Fruit fly (Drosophila melanogaster) whole organism, wandering third instar larva: ENCODE data around the gene loaf.
A peak's percentile ranks its signal among the peaks of the same experiment; 100 is the strongest.

Source experiments
- CG32264 ChIP-seq: fragments of 200-800 bp; sonication (Bioruptor generic); optimal IDR thresholded peaks from 2 replicates; lab custom pipeline; 2016; ENCODE audit warnings: missing biosample characterization, missing genetic modification characterization
- CG9705 ChIP-seq: fragments of 200-800 bp; sonication (Bioruptor generic); optimal IDR thresholded peaks from 2 replicates; lab custom pipeline; 2018; ENCODE audit warnings: missing biosample characterization, mild to moderate bottlenecking, missing genetic modification characterization
- CrebA ChIP-seq: fragments of 200-800 bp; sonication (Bioruptor generic); optimal IDR thresholded peaks from 2 replicates; lab custom pipeline; 2016; ENCODE audit warnings: missing biosample characterization, mild to moderate bottlenecking, missing genetic modification characterization, borderline replicate concordance
- Dfd ChIP-seq: fragments of >200 bp; optimal IDR thresholded peaks from 2 replicates; lab custom pipeline; 2017; ENCODE audit warnings: missing biosample characterization, missing genetic modification characterization
- Dif ChIP-seq: fragments of 200-275, 200-300 bp; sonication (Bioruptor generic); optimal IDR thresholded peaks from 2 replicates; lab custom pipeline; 2018; ENCODE audit warnings: missing biosample characterization, missing genetic modification characterization; ENCODE audit not compliant: partially characterized antibody
- GATAd ChIP-seq: sonication (Bioruptor generic); optimal IDR thresholded peaks from 2 replicates; lab custom pipeline; 2016; ENCODE audit warnings: missing biosample characterization, missing genetic modification characterization
- HLH106 ChIP-seq: fragments of 200-800 bp; optimal IDR thresholded peaks from 3 replicates; lab custom pipeline; 2019; ENCODE audit warnings: missing biosample characterization, mild to moderate bottlenecking, missing genetic modification characterization, moderate library complexity
- Hnf4 ChIP-seq: fragments of 200-800 bp; sonication (Bioruptor generic); optimal IDR thresholded peaks from 2 replicates; lab custom pipeline; 2016; ENCODE audit warnings: missing biosample characterization, mild to moderate bottlenecking, missing genetic modification characterization
- Hr78 ChIP-seq: fragments of >200 bp; optimal IDR thresholded peaks from 2 replicates; lab custom pipeline; 2017; ENCODE audit warnings: missing biosample characterization, missing genetic modification characterization
- Hr83 ChIP-seq: fragments of 200-300 bp; sonication (Bioruptor generic); optimal IDR thresholded peaks from 2 replicates; lab custom pipeline; 2016; ENCODE audit warnings: missing biosample characterization, mild to moderate bottlenecking, missing genetic modification characterization, moderate library complexity; ENCODE audit not compliant: poor library complexity, severe bottlenecking
- Mio ChIP-seq: sonication (Bioruptor generic); optimal IDR thresholded peaks from 2 replicates; lab custom pipeline; 2016; ENCODE audit warnings: missing biosample characterization, missing genetic modification characterization
- Myc ChIP-seq: fragments of >200 bp; optimal IDR thresholded peaks from 2 replicates; lab custom pipeline; 2017
- N ChIP-seq: fragments of >200 bp; optimal IDR thresholded peaks from 2 replicates; lab custom pipeline; 2018; ENCODE audit warnings: missing biosample characterization, missing external identifiers, missing genetic modification characterization
- OdsH ChIP-seq: fragments of 200-800 bp; sonication (Bioruptor generic); optimal IDR thresholded peaks from 2 replicates; lab custom pipeline; 2016; ENCODE audit warnings: missing biosample characterization, mild to moderate bottlenecking, missing genetic modification characterization
- Rel ChIP-seq, 2 experiments: fragments of 200-800 bp; sonication (Bioruptor generic) in 1 of 2; optimal IDR thresholded peaks; 2 replicates in 1 of 2; 3 replicates in 1 of 2; lab custom pipeline; 2016 to 2019; ENCODE audit warnings: mild to moderate bottlenecking in 2 of 2, missing biosample characterization in 2 of 2, missing genetic modification characterization in 2 of 2, moderate library complexity in 1 of 2
- Vsx2 ChIP-seq: fragments of 200-300, 225-300 bp; sonication (Bioruptor generic); optimal IDR thresholded peaks from 2 replicates; lab custom pipeline; 2018; ENCODE audit warnings: missing biosample characterization, missing genetic modification characterization; ENCODE audit not compliant: partially characterized antibody
- br ChIP-seq: fragments of 200-800 bp; sonication (Bioruptor generic); optimal IDR thresholded peaks from 2 replicates; lab custom pipeline; 2016; ENCODE audit warnings: missing biosample characterization, missing genetic modification characterization
- dl ChIP-seq, 2 experiments: fragments of 175-275, 200-275 bp in 1 of 2; fragments of 200-275 bp in 1 of 2; sonication (Bioruptor generic); optimal IDR thresholded peaks; lab custom pipeline; 2018; ENCODE audit warnings: mild to moderate bottlenecking in 2 of 2, missing biosample characterization in 2 of 2, missing genetic modification characterization in 2 of 2, moderate library complexity in 2 of 2; ENCODE audit not compliant: partially characterized antibody in 2 of 2, insufficient read depth in 1 of 2
- dsf ChIP-seq: sonication (Bioruptor generic); optimal IDR thresholded peaks from 2 replicates; lab custom pipeline; 2016; ENCODE audit warnings: missing biosample characterization, missing genetic modification characterization, borderline replicate concordance
- ey ChIP-seq: fragments of 200-800 bp; sonication (Bioruptor generic); optimal IDR thresholded peaks from 2 replicates; lab custom pipeline; 2016; ENCODE audit warnings: missing biosample characterization, missing genetic modification characterization
- foxo ChIP-seq, 2 experiments: fragments of 200-800 bp; sonication (Bioruptor generic); optimal IDR thresholded peaks; 2 replicates in 1 of 2; 3 replicates in 1 of 2; lab custom pipeline; 2016 to 2017; ENCODE audit warnings: missing biosample characterization in 2 of 2, missing genetic modification characterization in 2 of 2
- fru ChIP-seq: fragments of 200-800 bp; sonication (Bioruptor generic); optimal IDR thresholded peaks from 3 replicates; lab custom pipeline; 2016; ENCODE audit warnings: missing biosample characterization, mild to moderate bottlenecking, missing genetic modification characterization
- h ChIP-seq: fragments of 200-800 bp; sonication (Bioruptor generic); optimal IDR thresholded peaks from 3 replicates; lab custom pipeline; 2016; ENCODE audit warnings: missing biosample characterization, mild to moderate bottlenecking, missing genetic modification characterization
- jim ChIP-seq: fragments of 175-275, 200-325 bp; sonication (Bioruptor generic); optimal IDR thresholded peaks from 2 replicates; lab custom pipeline; 2016; ENCODE audit warnings: missing biosample characterization, mild to moderate bottlenecking, missing genetic modification characterization
- lola ChIP-seq: fragments of >200 bp; optimal IDR thresholded peaks from 2 replicates; lab custom pipeline; 2017; ENCODE audit warnings: missing biosample characterization, missing genetic modification characterization
- psq ChIP-seq: fragments of 200-800 bp; sonication (Bioruptor generic); optimal IDR thresholded peaks from 3 replicates; lab custom pipeline; 2017; ENCODE audit warnings: missing biosample characterization, mild to moderate bottlenecking, missing genetic modification characterization, moderate library complexity
- rgr ChIP-seq: fragments of 200-800 bp; sonication (Bioruptor generic); optimal IDR thresholded peaks from 3 replicates; lab custom pipeline; 2016; ENCODE audit warnings: missing biosample characterization, mild to moderate bottlenecking, missing genetic modification characterization
- sage ChIP-seq: fragments of 200-800 bp; sonication (Bioruptor generic); optimal IDR thresholded peaks from 2 replicates; lab custom pipeline; 2016; ENCODE audit warnings: missing biosample characterization, mild to moderate bottlenecking, missing genetic modification characterization
- sv ChIP-seq: fragments of 200-800 bp; sonication (Bioruptor generic); optimal IDR thresholded peaks from 3 replicates; lab custom pipeline; 2016; ENCODE audit warnings: missing biosample characterization, missing genetic modification characterization

The loaf gene

DNA sequence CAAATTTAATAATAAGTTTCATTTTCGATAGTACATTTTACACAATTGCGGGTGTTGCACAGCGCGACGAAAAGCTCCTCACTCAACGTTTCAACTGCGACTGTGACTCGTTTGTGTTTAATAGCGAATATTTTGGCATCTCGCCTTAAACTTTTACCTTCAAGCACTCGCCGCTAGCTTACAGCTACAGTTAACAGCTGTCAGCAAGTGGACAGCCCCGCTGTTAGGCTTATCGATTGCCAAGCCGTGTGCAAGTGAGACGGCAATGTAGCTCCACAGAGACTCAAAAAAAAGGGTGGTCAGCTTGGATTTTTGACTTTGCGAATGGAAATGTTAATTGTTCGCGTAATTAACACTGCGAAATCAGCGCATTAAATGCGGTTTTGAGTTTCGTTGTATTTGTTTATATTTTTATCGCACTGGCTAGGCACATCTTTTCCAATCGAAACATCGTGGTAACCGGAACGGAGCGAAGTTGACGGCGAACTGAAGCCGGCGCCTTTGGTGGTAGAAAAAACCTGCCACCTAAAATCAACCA is at the start of gene loaf:
Gene loaf, minus strand, starts transcription at position 488 of the 538 bp plus-strand sequence.
- TF ChIP-seq sv (GFP tag; lab: Kevin White, UChicago) (no peak), psq (no peak), GATAd (GFP tag; lab: Kevin White, UChicago) (no peak), Hnf4 (GFP tag; lab: Kevin White, UChicago) (no peak), Dfd (GFP tag; lab: Kevin White, UChicago) (no peak)

DNA sequence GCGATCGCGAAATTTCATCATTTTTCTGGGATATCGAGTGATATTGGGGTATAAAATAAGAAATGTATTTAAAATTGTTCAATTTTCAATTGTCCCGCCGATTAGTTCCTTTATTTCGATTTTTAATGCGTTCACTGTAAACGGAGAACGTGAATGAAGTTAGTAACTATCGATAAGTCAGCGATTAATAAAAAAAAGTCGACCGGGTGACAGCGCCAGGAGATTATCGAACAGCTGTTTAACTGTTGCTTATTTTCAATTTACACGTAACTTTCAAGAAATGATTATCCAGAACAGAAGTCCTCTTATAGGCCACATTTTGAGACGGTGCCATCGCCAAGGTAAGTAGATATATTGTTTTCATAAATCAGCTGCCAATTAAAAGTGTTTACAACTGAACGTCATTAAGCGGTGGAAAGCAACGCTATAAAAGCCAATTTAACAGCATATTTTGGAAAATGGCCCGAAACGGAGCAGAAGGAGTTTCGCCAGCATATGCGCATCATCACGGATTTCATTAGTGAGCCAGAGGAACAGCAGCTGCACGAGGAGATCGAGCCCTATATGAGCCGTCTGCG is 49.3 kb upstream of the loaf start, which contains the start of gene CG14130:
Gene CG14130, plus strand, starts transcription at position 225 of the 578 bp plus-strand sequence.
- TF ChIP-seq Vsx2 (GFP tag; lab: Kevin White, UChicago) (peak; percentile 13), CrebA (GFP tag; lab: Kevin White, UChicago) (no peak)

DNA sequence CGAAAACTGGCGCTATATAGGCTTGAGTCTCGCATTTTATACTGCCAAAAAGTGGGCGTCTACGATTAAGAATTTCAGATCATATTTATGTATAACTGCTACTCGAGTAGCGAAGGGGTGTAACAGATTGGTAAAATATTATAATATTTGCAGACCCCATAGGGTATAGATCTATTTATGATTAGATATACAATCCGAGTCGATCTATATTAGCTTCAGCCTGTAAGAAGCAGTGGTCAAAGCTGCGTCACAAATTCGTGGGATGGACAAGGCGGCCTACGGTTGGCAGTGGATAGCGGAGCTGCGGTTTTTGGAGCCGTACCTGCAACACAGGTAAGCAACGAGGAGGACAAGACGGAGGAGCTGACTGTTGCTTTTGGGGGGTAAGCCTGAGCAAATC is 48.7 kb upstream of the loaf start, which contains the start of gene Cubn2:
Gene Cubn2, minus strand, starts transcription at position 101 of the 400 bp plus-strand sequence.
- TF ChIP-seq Myc (lab: Kevin White, UChicago), result no peak
- TF ChIP-seq lola, result no peak

DNA sequence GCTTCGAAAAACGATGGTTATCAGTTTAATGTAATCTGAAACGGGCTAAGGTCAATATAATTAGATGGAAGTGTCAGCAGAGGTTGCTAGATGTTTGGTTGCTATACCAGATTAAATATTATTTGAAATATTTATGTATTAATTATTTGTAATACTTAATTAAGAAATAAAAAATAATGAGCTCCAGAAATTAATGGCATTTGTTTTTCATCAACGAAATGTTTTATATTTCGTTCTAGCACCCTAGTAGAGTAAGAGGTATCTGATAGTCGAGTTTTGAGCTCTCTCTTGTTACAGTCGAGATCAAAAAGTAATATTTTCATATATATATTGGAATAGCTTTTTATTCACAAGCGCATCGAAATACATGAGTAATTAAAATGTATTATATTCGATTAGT is 35.6 kb upstream of the loaf start:
- no peak for TF ChIP-seq CG9705 (GFP tag; lab: Kevin White, UChicago)
- no peak for TF ChIP-seq rgr (GFP tag; lab: Kevin White, UChicago)

DNA sequence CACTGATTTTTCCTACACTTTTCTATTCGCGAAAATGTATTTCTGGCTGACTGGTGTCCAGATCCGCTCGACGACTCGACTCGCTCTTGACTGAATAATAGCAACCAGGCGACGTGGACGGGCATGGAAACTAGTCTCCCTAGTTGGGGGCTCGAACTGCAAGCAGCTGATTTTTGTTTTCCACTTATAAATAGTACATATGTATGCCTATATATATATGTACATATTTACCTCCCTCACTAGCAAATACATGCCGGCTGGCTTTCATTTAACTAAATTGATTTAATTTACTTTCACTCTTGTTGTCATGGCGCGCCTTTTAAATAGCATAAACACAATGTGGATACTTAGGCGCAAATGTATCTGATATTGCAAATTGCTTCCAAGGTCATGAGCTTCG is 34.8 kb upstream of the loaf start, which contains the start of gene Gcat:
Gene Gcat, minus strand, starts transcription at position 101 of the 400 bp plus-strand sequence.
- no peak for TF ChIP-seq CG32264 (GFP tag; lab: Kevin White, UChicago)
- TF ChIP-seq Dfd (GFP tag; lab: Kevin White, UChicago), result no peak
- no peak for TF ChIP-seq Hr78 (GFP tag; lab: Kevin White, UChicago)
- TF ChIP-seq sv (GFP tag; lab: Kevin White, UChicago), result no peak
- no peak for TF ChIP-seq Rel (GFP tag; optimal IDR thresholded peaks at IDR 0.05; lab: Kevin White, UChicago)
- TF ChIP-seq Rel (tag; optimal IDR thresholded peaks at IDR 0.05; lab: Kevin White, UChicago), result no peak
- TF ChIP-seq fru, result no peak
- no peak for TF ChIP-seq HLH106
- no peak for TF ChIP-seq rgr (GFP tag; lab: Kevin White, UChicago)
- no peak for TF ChIP-seq dsf (GFP tag; lab: Kevin White, UChicago)
- TF ChIP-seq h (GFP tag; lab: Kevin White, UChicago), result no peak
- no peak for TF ChIP-seq br (GFP tag; lab: Kevin White, UChicago)

DNA sequence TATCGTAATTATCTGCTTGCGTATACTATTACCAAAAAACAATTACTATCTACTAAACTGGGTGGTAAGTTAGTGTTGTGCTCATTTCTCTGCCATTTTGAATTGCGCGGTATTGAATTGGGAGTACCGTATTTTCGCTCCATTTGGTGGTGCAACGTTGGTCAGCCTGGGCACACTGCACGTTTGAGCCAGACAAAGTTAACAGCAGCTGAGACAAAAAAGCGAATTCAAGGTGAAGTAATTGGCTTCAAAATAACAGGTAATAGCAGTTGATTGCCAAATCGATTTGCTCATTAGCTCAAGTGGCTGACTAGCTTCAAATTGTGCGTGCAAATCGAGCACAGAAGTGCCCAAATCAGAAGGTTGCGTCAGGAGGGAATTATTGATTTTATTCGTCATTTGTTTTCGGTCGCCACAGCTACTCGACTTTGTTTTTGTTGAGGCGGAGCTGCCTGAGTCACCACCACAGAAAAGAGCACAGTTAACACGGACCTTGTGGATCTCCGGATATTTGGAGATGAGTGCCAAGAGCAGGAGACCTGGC is 29.5 kb upstream of the loaf start, which contains the start of gene Klp68D:
Gene Klp68D, plus strand, starts transcription at position 175 of the 544 bp plus-strand sequence.
- TF ChIP-seq dsf (GFP tag; lab: Kevin White, UChicago) (no peak), Hr83 (GFP tag; lab: Kevin White, UChicago) (no peak), Rel (GFP tag; optimal IDR thresholded peaks at IDR 0.05; lab: Kevin White, UChicago) (no peak), Rel (tag; optimal IDR thresholded peaks at IDR 0.05; lab: Kevin White, UChicago) (no peak), h (GFP tag; lab: Kevin White, UChicago) (no peak)
- TF ChIP-seq, all 38 proteins: peak for 0

DNA sequence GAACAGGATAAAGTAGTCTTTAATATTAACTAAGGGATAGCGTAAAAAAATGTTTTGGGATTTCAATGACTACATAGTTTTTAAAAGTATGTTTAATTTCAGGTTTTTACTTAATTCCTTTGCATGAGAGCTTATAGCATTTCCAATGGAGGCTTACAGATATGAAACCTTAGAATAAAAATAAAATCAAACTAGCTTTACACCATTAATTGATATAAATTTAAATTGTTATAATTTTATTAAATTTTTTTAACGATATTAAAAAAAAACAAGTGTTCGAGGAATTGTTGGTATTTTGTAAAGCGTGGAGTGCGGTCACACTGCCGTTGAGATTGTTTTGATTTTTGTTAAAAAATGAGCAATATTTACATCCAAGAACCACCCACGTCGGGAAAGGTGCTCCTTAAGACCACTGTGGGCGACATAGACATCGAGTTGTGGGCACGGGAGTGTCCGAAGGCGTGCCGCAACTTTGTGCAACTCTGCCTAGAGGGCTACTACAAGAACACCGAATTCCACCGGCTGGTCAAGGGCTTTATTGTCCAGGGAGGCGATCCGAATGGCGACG is 27.3 kb upstream of the loaf start, which contains the start of the genes twy and CG10907:
Gene twy, minus strand, starts transcription at position 51 of the 568 bp plus-strand sequence.
Gene CG10907, plus strand, starts transcription at position 282 of the 568 bp plus-strand sequence.
- TF ChIP-seq N (GFP tag; lab: Kevin White, UChicago) (no peak), foxo (GFP tag; optimal IDR thresholded peaks at IDR 0.05; lab: Kevin White, UChicago) (no peak), CrebA (GFP tag; lab: Kevin White, UChicago) (no peak), Vsx2 (GFP tag; lab: Kevin White, UChicago) (no peak), GATAd (GFP tag; lab: Kevin White, UChicago) (no peak), OdsH (GFP tag; lab: Kevin White, UChicago) (no peak), Dif (GFP tag; lab: Kevin White, UChicago) (no peak), Mio (GFP tag; lab: Kevin White, UChicago) (no peak), ey (GFP tag; lab: Kevin White, UChicago) (no peak), dsf (GFP tag; lab: Kevin White, UChicago) (no peak), jim (GFP tag; lab: Kevin White, UChicago) (no peak), sage (GFP tag; lab: Kevin White, UChicago) (no peak), CG9705 (GFP tag; lab: Kevin White, UChicago) (no peak), Hnf4 (GFP tag; lab: Kevin White, UChicago) (no peak), Hr83 (GFP tag; lab: Kevin White, UChicago) (no peak), dl (GFP tag; optimal IDR thresholded peaks at IDR 0.05; lab: Kevin White, UChicago; ENCODE audit: insufficient read depth in 1 of 2, partially characterized antibody in 2 of 2) (no peak)
